Worm (Caenorhabditis elegans) whole organism, young adult: ENCODE measurements around the gene nduf-11.
A peak's percentile ranks its signal among the peaks of the same experiment; 100 is the strongest.

Experiments
- C06A6.2 ChIP-seq: fragments of 200-800 bp; sonication (Bioruptor generic); conservative IDR thresholded peaks from 2 replicates; pipeline ENCODE4 v1.3.6; 2022; ENCODE audit warnings: missing genetic modification characterization, missing compliant biosample characterization
- F10E7.11 ChIP-seq: sonication (generic microtip); optimal IDR thresholded peaks from 2 replicates; lab custom pipeline; 2017; ENCODE audit warnings: mild to moderate bottlenecking, missing genetic modification characterization, moderate library complexity, missing compliant biosample characterization
- F39B2.1 ChIP-seq: fragments of 200-800 bp; sonication (Bioruptor generic); IDR thresholded peaks from 2 replicates; pipeline ENCODE4 v1.3.6; 2022; ENCODE audit warnings: missing genetic modification reagents, missing genetic modification characterization, missing compliant biosample characterization
- K11D2.4 ChIP-seq: fragments of 200-800 bp; sonication (Bioruptor generic); IDR thresholded peaks from 2 replicates; pipeline ENCODE4 v1.3.6; 2022; ENCODE audit warnings: missing genetic modification reagents, missing genetic modification characterization, missing compliant biosample characterization
- T26A5.8 ChIP-seq: sonication (generic microtip); optimal IDR thresholded peaks from 2 replicates; lab custom pipeline; 2016; ENCODE audit warnings: missing genetic modification characterization, missing compliant biosample characterization
- Y53G8AR.9 ChIP-seq: fragments of 200-800 bp; sonication (Bioruptor generic); conservative IDR thresholded peaks from 2 replicates; pipeline ENCODE4 v1.3.6; 2022; ENCODE audit warnings: missing genetic modification reagents, missing genetic modification characterization, missing compliant biosample characterization
- Y67H2A.10 ChIP-seq: fragments of 200-800 bp; sonication (Bioruptor generic); conservative IDR thresholded peaks from 2 replicates; pipeline ENCODE4 v1.3.6; 2022; ENCODE audit warnings: missing genetic modification reagents, missing genetic modification characterization, missing compliant biosample characterization
- Y95B8A.8 ChIP-seq: fragments of 200-800 bp; sonication (Bioruptor generic); IDR thresholded peaks from 2 replicates; pipeline ENCODE4 v1.3.6; 2022; ENCODE audit warnings: missing genetic modification reagents, missing genetic modification characterization, missing compliant biosample characterization
- ZK185.1 ChIP-seq: sonication (generic microtip); optimal IDR thresholded peaks from 2 replicates; lab custom pipeline; 2016; ENCODE audit warnings: mild to moderate bottlenecking, missing genetic modification characterization, missing compliant biosample characterization; ENCODE audit not compliant: poor library complexity, severe bottlenecking
- attf-3 ChIP-seq: fragments of 200-800 bp; sonication (Bioruptor generic); conservative IDR thresholded peaks from 2 replicates; pipeline ENCODE4 v1.3.6; 2022; ENCODE audit warnings: missing genetic modification reagents, missing genetic modification characterization, missing compliant biosample characterization
- attf-6 ChIP-seq: fragments of 200-800 bp; sonication (Bioruptor generic); IDR thresholded peaks from 2 replicates; pipeline ENCODE4 v1.3.6; 2022; ENCODE audit warnings: missing genetic modification reagents, missing genetic modification characterization, missing compliant biosample characterization
- bed-1 ChIP-seq: fragments of 200-800 bp; sonication (Bioruptor generic); IDR thresholded peaks from 2 replicates; pipeline ENCODE4 v1.3.6; 2022; ENCODE audit warnings: missing genetic modification reagents, missing genetic modification characterization, missing compliant biosample characterization
- cebp-1 ChIP-seq, 2 experiments: fragments of 200-800 bp in 1 of 2; sonication (Bioruptor generic) in 1 of 2; sonication (generic microtip) in 1 of 2; IDR thresholded peaks in 1 of 2; optimal IDR thresholded peaks in 1 of 2; 2 replicates each; pipeline versions ENCODE4 v1.3.6 to Lab custom; 2017 to 2022; ENCODE audit warnings: missing compliant biosample characterization in 2 of 2, missing genetic modification characterization in 2 of 2, mild to moderate bottlenecking in 1 of 2, missing genetic modification reagents in 1 of 2, moderate library complexity in 1 of 2
- cebp-2 ChIP-seq: fragments of 200-800 bp; sonication (Bioruptor generic); IDR thresholded peaks from 2 replicates; pipeline ENCODE4 v1.3.6; 2022; ENCODE audit warnings: missing genetic modification characterization, missing compliant biosample characterization
- ceh-100 ChIP-seq: fragments of 200-800 bp; sonication (Bioruptor generic); IDR thresholded peaks from 2 replicates; pipeline ENCODE4 v1.3.6; 2022; ENCODE audit warnings: missing genetic modification reagents, missing genetic modification characterization, missing compliant biosample characterization
- ceh-40 ChIP-seq: fragments of 200-800 bp; sonication (Bioruptor generic); IDR thresholded peaks from 2 replicates; pipeline ENCODE4 v1.3.6; 2022; ENCODE audit warnings: missing genetic modification characterization, missing compliant biosample characterization
- chd-7 ChIP-seq: sonication (generic microtip); optimal IDR thresholded peaks from 2 replicates; lab custom pipeline; 2016; ENCODE audit warnings: mild to moderate bottlenecking, missing genetic modification characterization, moderate library complexity, missing compliant biosample characterization
- die-1 ChIP-seq: sonication (generic microtip); optimal IDR thresholded peaks from 2 replicates; lab custom pipeline; 2016; ENCODE audit warnings: missing genotype, mild to moderate bottlenecking, missing genetic modification characterization, missing compliant biosample characterization
- dpl-1 ChIP-seq: fragments of 150-350 bp; optimal IDR thresholded peaks from 2 replicates; lab custom pipeline; 2014; ENCODE audit warnings: missing biosample characterization, missing genetic modification reagents, missing genetic modification characterization
- egrh-3 ChIP-seq: fragments of 200-800 bp; sonication (Bioruptor generic); IDR thresholded peaks from 2 replicates; pipeline ENCODE4 v1.3.6; 2022; ENCODE audit warnings: missing genetic modification reagents, missing genetic modification characterization, missing compliant biosample characterization
- fkh-3 ChIP-seq: sonication (generic microtip); optimal IDR thresholded peaks from 2 replicates; lab custom pipeline; 2016; ENCODE audit warnings: mild to moderate bottlenecking, missing genetic modification characterization, missing compliant biosample characterization
- hlh-26 ChIP-seq: fragments of 200-800 bp; sonication (Bioruptor generic); conservative IDR thresholded peaks from 2 replicates; pipeline ENCODE4 v1.3.6; 2022; ENCODE audit warnings: missing genetic modification reagents, missing genetic modification characterization, missing compliant biosample characterization
- hmg-1.2 ChIP-seq: fragments of 200-800 bp; sonication (Bioruptor generic); IDR thresholded peaks from 2 replicates; pipeline ENCODE4 v1.3.6; 2022; ENCODE audit warnings: missing genetic modification reagents, missing genetic modification characterization, missing compliant biosample characterization
- hsf-1 ChIP-seq: fragments of 200-800 bp; sonication (Bioruptor generic); IDR thresholded peaks from 2 replicates; pipeline ENCODE4 v1.3.6; 2022; ENCODE audit warnings: missing genetic modification reagents, missing genetic modification characterization, missing compliant biosample characterization
- lag-1 ChIP-seq: fragments of 200-800 bp; sonication (Bioruptor generic); IDR thresholded peaks from 2 replicates; pipeline ENCODE4 v1.3.6; 2022; ENCODE audit warnings: missing genetic modification reagents, missing genetic modification characterization, missing compliant biosample characterization
- let-526 ChIP-seq: fragments of 200-800 bp; sonication (Bioruptor generic); IDR thresholded peaks from 2 replicates; pipeline ENCODE4 v1.3.6; 2022; ENCODE audit warnings: missing genetic modification reagents, missing genetic modification characterization, missing compliant biosample characterization
- let-607 ChIP-seq, 2 experiments: fragments of 200-800 bp in 1 of 2; sonication (Bioruptor generic) in 1 of 2; sonication (generic microtip) in 1 of 2; optimal IDR thresholded peaks; 2 replicates each; lab custom pipeline; 2016 to 2018; ENCODE audit warnings: mild to moderate bottlenecking in 2 of 2, missing compliant biosample characterization in 2 of 2, missing genetic modification characterization in 2 of 2, moderate library complexity in 2 of 2, missing genotype in 1 of 2
- lin-26 ChIP-seq: fragments of 200-800 bp; sonication (Bioruptor generic); IDR thresholded peaks from 2 replicates; pipeline ENCODE4 v1.3.6; 2022; ENCODE audit warnings: missing genetic modification reagents, missing genetic modification characterization, missing compliant biosample characterization
- lin-40 ChIP-seq: sonication (generic microtip); optimal IDR thresholded peaks from 2 replicates; lab custom pipeline; 2016; ENCODE audit warnings: missing genetic modification characterization, mild to moderate bottlenecking, missing compliant biosample characterization, missing genotype, missing genetic modification reagents
- lin-54 ChIP-seq: fragments of 200-800 bp; sonication (Bioruptor generic); optimal IDR thresholded peaks from 2 replicates; lab custom pipeline; 2018; ENCODE audit warnings: mild to moderate bottlenecking, missing genetic modification characterization, missing compliant biosample characterization
- lsy-27 ChIP-seq: sonication (generic microtip); optimal IDR thresholded peaks from 2 replicates; lab custom pipeline; 2017; ENCODE audit warnings: missing genetic modification characterization, mild to moderate bottlenecking, missing compliant biosample characterization, antibody characterized with exemption, missing genotype, borderline replicate concordance; ENCODE audit not compliant: insufficient read depth
- madf-3 ChIP-seq: fragments of 200-800 bp; sonication (Bioruptor generic); IDR thresholded peaks from 2 replicates; pipeline ENCODE4 v1.3.6; 2022; ENCODE audit warnings: missing genetic modification reagents, missing genetic modification characterization, missing compliant biosample characterization
- madf-8 ChIP-seq: fragments of 200-800 bp; sonication (Bioruptor generic); conservative IDR thresholded peaks from 2 replicates; pipeline ENCODE4 v1.3.6; 2022; ENCODE audit warnings: missing genetic modification reagents, missing genetic modification characterization, missing compliant biosample characterization
- mes-4 ChIP-seq: sonication (generic microtip); optimal IDR thresholded peaks from 2 replicates; lab custom pipeline; 2016; ENCODE audit warnings: missing genotype, missing genetic modification characterization, missing compliant biosample characterization
- nfya-1 ChIP-seq: sonication (generic microtip); optimal IDR thresholded peaks from 2 replicates; lab custom pipeline; 2017; ENCODE audit warnings: antibody characterized with exemption, missing compliant biosample characterization, missing genetic modification characterization, borderline replicate concordance; ENCODE audit not compliant: insufficient read depth
- nfyb-1 ChIP-seq: fragments of 200-800 bp; sonication (Bioruptor generic); IDR thresholded peaks from 2 replicates; pipeline ENCODE4 v1.3.6; 2022; ENCODE audit warnings: missing genetic modification reagents, missing genetic modification characterization, missing compliant biosample characterization
- nhr-120 ChIP-seq: fragments of 200-800 bp; sonication (Bioruptor generic); IDR thresholded peaks from 2 replicates; pipeline ENCODE4 v1.3.6; 2022; ENCODE audit warnings: missing genetic modification characterization, missing compliant biosample characterization
- nhr-80 ChIP-seq: sonication (generic microtip); optimal IDR thresholded peaks from 2 replicates; lab custom pipeline; 2016; ENCODE audit warnings: missing genetic modification characterization, missing compliant biosample characterization
- pbrm-1 ChIP-seq: fragments of 200-800 bp; sonication (Bioruptor generic); IDR thresholded peaks from 2 replicates; pipeline ENCODE4 v1.3.6; 2022; ENCODE audit warnings: missing genetic modification reagents, missing genetic modification characterization, missing compliant biosample characterization
- sdz-38 ChIP-seq: sonication (generic microtip); optimal IDR thresholded peaks from 2 replicates; lab custom pipeline; 2016; ENCODE audit warnings: missing genotype, missing genetic modification characterization, missing compliant biosample characterization
- snpc-1.3 ChIP-seq: sonication (generic microtip); optimal IDR thresholded peaks from 2 replicates; lab custom pipeline; 2017; ENCODE audit warnings: missing genetic modification characterization, mild to moderate bottlenecking, missing compliant biosample characterization, antibody characterized with exemption, moderate library complexity, missing genotype, missing genetic modification reagents; ENCODE audit not compliant: insufficient read depth
- snpc-3.4 ChIP-seq: sonication (generic microtip); optimal IDR thresholded peaks from 2 replicates; lab custom pipeline; 2017; ENCODE audit warnings: missing genetic modification characterization, mild to moderate bottlenecking, missing compliant biosample characterization, antibody characterized with exemption, moderate library complexity, missing genotype, missing genetic modification reagents
- sptf-2 ChIP-seq: fragments of 200-800 bp; sonication (Bioruptor generic); optimal IDR thresholded peaks from 2 replicates; lab custom pipeline; 2018; ENCODE audit warnings: mild to moderate bottlenecking, missing genetic modification characterization, missing compliant biosample characterization
- tlf-1 ChIP-seq: fragments of 200-800 bp; sonication (Bioruptor generic); optimal IDR thresholded peaks from 2 replicates; lab custom pipeline; 2018; ENCODE audit warnings: mild to moderate bottlenecking, missing genetic modification characterization, missing compliant biosample characterization
- unc-130 ChIP-seq: sonication (generic microtip); optimal IDR thresholded peaks from 2 replicates; lab custom pipeline; 2016; ENCODE audit warnings: missing genetic modification reagents, missing genetic modification characterization, missing compliant biosample characterization
- unc-62 ChIP-seq: fragments of 150-350 bp; optimal IDR thresholded peaks from 2 replicates; lab custom pipeline; 2014; ENCODE audit warnings: missing biosample characterization, missing genetic modification reagents, missing genetic modification characterization
- ztf-22 ChIP-seq: fragments of 200-800 bp; sonication (Bioruptor generic); optimal IDR thresholded peaks from 2 replicates; lab custom pipeline; 2018; ENCODE audit warnings: mild to moderate bottlenecking, missing genetic modification characterization, moderate library complexity, missing compliant biosample characterization

Gene nduf-11

ce11 chrII:11345570-11346029 is at the start of gene nduf-11 (continued):
- TF ChIP-seq nfya-1 (tag; lab: Kevin White, UChicago) (no peak), egrh-3 (no peak), lsy-27 (tag; lab: Kevin White, UChicago) (no peak), Y95B8A.8 (GFP tag; lab: Robert Waterston, UW) (0 out of 2 replicates have a peak, but pooled peaks have one; percentile 11), hmg-1.2 (GFP tag; lab: Robert Waterston, UW) (peak; percentile 53), ZK185.1 (tag; lab: Kevin White, UChicago) (peak; percentile 75), K11D2.4 (GFP tag; lab: Robert Waterston, UW) (0 out of 2 replicates have a peak, but pooled peaks have one; percentile 44), ztf-22 (GFP tag; lab: Kevin White, UChicago) (no peak), let-607 (tag; optimal IDR thresholded peaks at IDR 0.05; lab: Kevin White, UChicago) (peak in 1 of 2 experiments; percentile 28), madf-3 (GFP tag; lab: Robert Waterston, UW) (no peak), nhr-120 (GFP tag; lab: Robert Waterston, UW) (no peak), T26A5.8 (tag; lab: Kevin White, UChicago) (no peak), bed-1 (GFP tag; lab: Robert Waterston, UW) (no peak), lin-54 (peak; percentile 96), dpl-1 (peak; percentile 85), F10E7.11 (tag; lab: Kevin White, UChicago) (no peak), F39B2.1 (GFP tag; lab: Robert Waterston, UW) (no peak), madf-8 (GFP tag; lab: Robert Waterston, UW) (peak; percentile 51; the same call in 1 of the 2 replicates), mes-4 (tag; lab: Kevin White, UChicago) (no peak), Y67H2A.10 (no peak), sdz-38 (tag; lab: Kevin White, UChicago) (no peak), lag-1 (GFP tag; lab: Robert Waterston, UW) (no peak), attf-3 (GFP tag; lab: Robert Waterston, UW) (0 out of 2 replicates have a peak, but pooled peaks have one; percentile 43), tlf-1 (GFP tag; lab: Kevin White, UChicago) (peak; percentile 72), snpc-3.4 (tag; lab: Kevin White, UChicago) (peak; percentile 23), Y53G8AR.9 (GFP tag; lab: Robert Waterston, UW) (peak; percentile 77), cebp-1 (GFP tag; IDR thresholded peaks at IDR 0.05; lab: Robert Waterston, UW) (no peak), cebp-1 (tag; optimal IDR thresholded peaks at IDR 0.05; lab: Kevin White, UChicago) (peak; percentile 73), unc-130 (GFP tag; lab: Kevin White, UChicago) (no peak), lin-26 (GFP tag; lab: Robert Waterston, UW) (0 out of 2 replicates have a peak, but pooled peaks have one; percentile 10), sptf-2 (GFP tag; lab: Kevin White, UChicago) (no peak), attf-6 (GFP tag; lab: Robert Waterston, UW) (0 out of 2 replicates have a peak, but pooled peaks have one; percentile 44), cebp-2 (no peak), snpc-1.3 (tag; lab: Kevin White, UChicago) (no peak), lin-40 (tag; lab: Kevin White, UChicago) (peak; percentile 75), ceh-40 (GFP tag; lab: Robert Waterston, UW) (no peak), nfyb-1 (GFP tag; lab: Robert Waterston, UW) (peak; percentile 79), hsf-1 (GFP tag; lab: Robert Waterston, UW) (peak; percentile 57; the same call in 1 of the 2 replicates), nhr-80 (peak; percentile 32), unc-62 (no peak), fkh-3 (tag; lab: Kevin White, UChicago) (no peak), hlh-26 (GFP tag; lab: Robert Waterston, UW) (no peak), C06A6.2 (GFP tag; lab: Robert Waterston, UW) (peak; percentile 60; the same call in 1 of the 2 replicates), let-526 (GFP tag; lab: Robert Waterston, UW) (no peak), ceh-100 (GFP tag; lab: Robert Waterston, UW) (peak; percentile 43; the same call in 1 of the 2 replicates), pbrm-1 (GFP tag; lab: Robert Waterston, UW) (peak; percentile 71; the same call in 1 of the 2 replicates), chd-7 (tag; lab: Kevin White, UChicago) (no peak), die-1 (tag; lab: Kevin White, UChicago) (no peak)
